Comparison of ENCODE assay signal across 1 fruit fly cellular context in genomic region chrX:6092235-6092634, dm6.
TF ChIP-seq lines count a peak whose summit lies in the region.

No protein-coding gene starts in this region.

TF ChIP-seq in whole organism, embryonic, 481 proteins besides CTCF, POLR2A, EP300 and RAD21 (continued from another document):
- no peak for TF ChIP-seq kni (GFP tag; optimal IDR thresholded peaks at IDR 0.05; lab: Kevin White, UChicago)
- peak; percentile 22 for TF ChIP-seq nmo (GFP tag; optimal IDR thresholded peaks at IDR 0.05; lab: Kevin White, UChicago)
- TF ChIP-seq HLH54F (GFP tag; optimal IDR thresholded peaks at IDR 0.05; lab: Kevin White, UChicago): no peak
- TF ChIP-seq CG31365 (tag; optimal IDR thresholded peaks at IDR 0.05; lab: Kevin White, UChicago): no peak
- no peak for TF ChIP-seq CG3838 (GFP tag; optimal IDR thresholded peaks at IDR 0.05; lab: Kevin White, UChicago)
- TF ChIP-seq CG30403 (GFP tag; optimal IDR thresholded peaks at IDR 0.05; lab: Kevin White, UChicago): peak; percentile 31
- no peak for TF ChIP-seq ham (GFP tag; IDR thresholded peaks at IDR 0.05; lab: Robert Waterston, UW)
